Fruit fly (Drosophila melanogaster): Measurements from ENCODE around the gene CG17349.
A peak's percentile ranks its signal among the peaks of the same experiment; 100 is the strongest.

- TF ChIP-seq CG8301 (tag; optimal IDR thresholded peaks at IDR 0.05) (peak; percentile 77), CG13204 (GFP tag; optimal IDR thresholded peaks at IDR 0.05) (no peak)
Observed at dm6 chr2L:19328610-19329009, 41.6 kb upstream of the CG17349 start.
